Worm (Caenorhabditis elegans): ENCODE measurements around the gene srlf-30.

ce11 chrIV:10916134-10916533, 16.0 kb downstream of the srlf-30 start:
- TF ChIP-seq unc-130 (GFP tag; optimal IDR thresholded peaks at IDR 0.05): no peak
- no peak for TF ChIP-seq dpl-1 (GFP tag; optimal IDR thresholded peaks at IDR 0.05)
- no peak for TF ChIP-seq pha-4 (GFP tag; IDR thresholded peaks at IDR 0.05)
- no peak for TF ChIP-seq pha-4 (tag; optimal IDR thresholded peaks at IDR 0.05)
- TF ChIP-seq fos-1 (tag; optimal IDR thresholded peaks at IDR 0.05): no peak
- no peak for TF ChIP-seq lsy-2 (tag; optimal IDR thresholded peaks at IDR 0.05)
- no peak for TF ChIP-seq lin-39 (tag; optimal IDR thresholded peaks at IDR 0.05)
- TF ChIP-seq mdt-29 (GFP tag; IDR thresholded peaks at IDR 0.05): no peak

Data from whole organism, L4 larva.